Fruit fly (Drosophila melanogaster): ENCODE results near the gene CheA84a.

The CheA84a gene

DNA sequence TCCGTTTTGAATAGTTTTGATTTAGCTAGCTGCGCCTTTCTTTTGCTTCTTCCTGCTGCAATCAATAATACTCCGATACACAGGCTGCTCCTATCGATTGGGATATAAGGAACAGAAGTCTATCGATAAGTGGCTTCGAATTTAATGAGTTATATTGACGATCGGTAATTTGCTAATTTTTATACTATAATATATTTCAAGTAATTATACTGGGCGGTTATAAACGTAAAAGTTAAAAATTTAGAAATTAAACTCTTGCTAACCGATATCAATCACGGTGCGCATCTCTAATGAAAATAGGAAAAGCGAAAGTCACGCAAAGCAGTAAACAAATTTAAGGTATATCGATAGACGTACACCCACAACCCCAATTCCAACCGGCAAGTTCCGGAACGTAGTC, 39.1 kb upstream of the CheA84a start, which contains the start of the genes CG9636, CG18749 and CG33722 (continued):
- TF ChIP-seq danr (GFP tag; IDR thresholded peaks at IDR 0.05): no peak
- peak; percentile 54 for TF ChIP-seq Six4 (GFP tag; optimal IDR thresholded peaks at IDR 0.05)
- no peak for TF ChIP-seq Hey (tag; optimal IDR thresholded peaks at IDR 0.05)
- peak; percentile 25; the same call in 1 of the 2 replicates for TF ChIP-seq H2.0 (GFP tag; IDR thresholded peaks at IDR 0.05)
- TF ChIP-seq CG13296 (GFP tag; optimal IDR thresholded peaks at IDR 0.05): peak; percentile 68
- no peak for TF ChIP-seq lab (GFP tag; optimal IDR thresholded peaks at IDR 0.05)
- peak; percentile 96 for TF ChIP-seq CG16813 (GFP tag; IDR thresholded peaks at IDR 0.05; ENCODE audit: partially characterized antibody)
- peak; percentile 97 for TF ChIP-seq nerfin-2 (GFP tag; IDR thresholded peaks at IDR 0.05; ENCODE audit: partially characterized antibody)
- TF ChIP-seq tin (GFP tag; optimal IDR thresholded peaks at IDR 0.05): peak; percentile 82
- peak; percentile 2 for TF ChIP-seq CG15011 (GFP tag; optimal IDR thresholded peaks at IDR 0.05)
- peak; percentile 91; the same call in 3 of the 4 replicates for TF ChIP-seq chinmo (GFP tag; IDR thresholded peaks at IDR 0.05; ENCODE audit: partially characterized antibody)
- peak; percentile 82 for TF ChIP-seq CG7963 (GFP tag; IDR thresholded peaks at IDR 0.05; ENCODE audit: partially characterized antibody)
- peak; percentile 97 for TF ChIP-seq CG34224 (GFP tag; IDR thresholded peaks at IDR 0.05; ENCODE audit: partially characterized antibody)
- no peak for TF ChIP-seq ase (GFP tag; IDR thresholded peaks at IDR 0.05)
- TF ChIP-seq CG10462 (GFP tag; optimal IDR thresholded peaks at IDR 0.05): no peak
- no peak for TF ChIP-seq CG16815 (GFP tag; optimal IDR thresholded peaks at IDR 0.05)
- peak; percentile 74 for TF ChIP-seq CG31441 (GFP tag; IDR thresholded peaks at IDR 0.05)
- TF ChIP-seq Optix (GFP tag; IDR thresholded peaks at IDR 0.05): no peak
- TF ChIP-seq zen (tag; optimal IDR thresholded peaks at IDR 0.05): peak; percentile 70
- peak; percentile 42; the same call in 1 of the 2 replicates for TF ChIP-seq peb (GFP tag; IDR thresholded peaks at IDR 0.05)
- TF ChIP-seq tup (GFP tag; optimal IDR thresholded peaks at IDR 0.05): peak; percentile 42
- peak; percentile 74 for TF ChIP-seq CG33557 (GFP tag; optimal IDR thresholded peaks at IDR 0.05)
- peak; percentile 86 for TF ChIP-seq CG12659 (GFP tag; optimal IDR thresholded peaks at IDR 0.05)
- TF ChIP-seq ranshi (GFP tag; IDR thresholded peaks at IDR 0.05): 0 out of 2 replicates have a peak, but pooled peaks have one; percentile 42
- peak; percentile 44; the same call in 1 of the 2 replicates for TF ChIP-seq rib (GFP tag; IDR thresholded peaks at IDR 0.05)
- peak; percentile 30 for TF ChIP-seq CG33213 (GFP tag; optimal IDR thresholded peaks at IDR 0.05)
- peak; percentile 77 for TF ChIP-seq Sry-β (GFP tag; optimal IDR thresholded peaks at IDR 0.05)
- TF ChIP-seq Dek (tag; optimal IDR thresholded peaks at IDR 0.05): peak; percentile 51
- TF ChIP-seq salm (tag; optimal IDR thresholded peaks at IDR 0.05): peak; percentile 35
- TF ChIP-seq CG9817 (tag; optimal IDR thresholded peaks at IDR 0.05): peak; percentile 76
- peak; percentile 79 for TF ChIP-seq CG10267 (tag; optimal IDR thresholded peaks at IDR 0.05)
- TF ChIP-seq lola (GFP tag; optimal IDR thresholded peaks at IDR 0.05): peak in 1 of 3 experiments; percentile 71
- TF ChIP-seq CG4730 (GFP tag; IDR thresholded peaks at IDR 0.05): peak; percentile 56; the same call in 1 of the 2 replicates
- no peak for TF ChIP-seq maf-S (GFP tag; optimal IDR thresholded peaks at IDR 0.05)
- peak; percentile 92 for TF ChIP-seq inv (GFP tag; IDR thresholded peaks at IDR 0.05; ENCODE audit: partially characterized antibody)
- TF ChIP-seq otp (GFP tag; IDR thresholded peaks at IDR 0.05): 0 out of 3 replicates have a peak, but pooled peaks have one; percentile 46
- peak; percentile 57 for TF ChIP-seq CG10431 (GFP tag; optimal IDR thresholded peaks at IDR 0.05)
- TF ChIP-seq CG3726 (GFP tag; IDR thresholded peaks at IDR 0.05): no peak
- peak; percentile 93 for TF ChIP-seq Bgb (GFP tag; IDR thresholded peaks at IDR 0.05; ENCODE audit: partially characterized antibody)
- TF ChIP-seq CG18262 (tag; optimal IDR thresholded peaks at IDR 0.05): peak; percentile 76
- peak; percentile 72 for TF ChIP-seq unpg (GFP tag; optimal IDR thresholded peaks at IDR 0.05)
- peak; percentile 12 for TF ChIP-seq CG9609 (GFP tag; optimal IDR thresholded peaks at IDR 0.05)
- 0 out of 2 replicates have a peak, but pooled peaks have one; percentile 28 for TF ChIP-seq CG42726 (GFP tag; IDR thresholded peaks at IDR 0.05; ENCODE audit: partially characterized antibody)
- TF ChIP-seq wor (GFP tag; IDR thresholded peaks at IDR 0.05): no peak
- TF ChIP-seq yki (optimal IDR thresholded peaks at IDR 0.05): no peak
- peak; percentile 65 for TF ChIP-seq CG18764 (GFP tag; optimal IDR thresholded peaks at IDR 0.05)
- TF ChIP-seq Poxn (GFP tag; IDR thresholded peaks at IDR 0.05): no peak
- TF ChIP-seq CG3065 (GFP tag; optimal IDR thresholded peaks at IDR 0.05): peak; percentile 24
- peak; percentile 88 for TF ChIP-seq sens (GFP tag)
- TF ChIP-seq CG15073 (GFP tag; optimal IDR thresholded peaks at IDR 0.05): no peak
